Worm (Caenorhabditis elegans): ENCODE measurements around the gene mib-1.

DNA sequence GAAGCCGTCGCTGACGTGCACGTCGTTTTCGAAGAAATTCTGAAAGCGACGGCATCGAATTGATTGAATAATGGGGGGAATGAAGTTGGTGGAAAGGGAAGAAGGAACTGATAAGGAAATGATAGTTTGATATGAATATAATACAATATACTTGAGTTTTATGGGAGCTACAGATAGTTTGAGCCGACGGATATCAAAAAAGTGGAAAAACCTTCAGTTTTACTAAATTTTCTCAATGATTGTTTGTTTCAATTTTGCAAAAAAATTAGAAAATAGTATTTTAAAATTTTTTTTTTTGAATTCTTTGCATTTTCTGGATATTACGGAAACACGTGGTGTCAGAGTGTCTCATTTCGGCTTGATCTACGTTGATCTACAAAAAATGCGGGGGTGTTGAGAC is 19.7 kb downstream of the mib-1 start, which contains the start of gene obr-1:
- TF ChIP-seq tbx-11 (GFP tag; IDR thresholded peaks at IDR 0.05) (no peak), hmbx-1 (tag; optimal IDR thresholded peaks at IDR 0.05) (no peak), tra-4 (tag; optimal IDR thresholded peaks at IDR 0.05) (no peak), flt-1 (GFP tag; IDR thresholded peaks at IDR 0.05) (no peak), sea-1 (GFP tag; conservative IDR thresholded peaks at IDR 0.05) (no peak), ama-1 (optimal IDR thresholded peaks at IDR 0.05) (no peak), ets-7 (tag; optimal IDR thresholded peaks at IDR 0.05) (no peak), ceh-13 (GFP tag; optimal IDR thresholded peaks at IDR 0.05) (no peak), F13C5.2 (tag; optimal IDR thresholded peaks at IDR 0.05) (no peak), scrt-1 (GFP tag; IDR thresholded peaks at IDR 0.05) (no peak), hnd-1 (tag; optimal IDR thresholded peaks at IDR 0.05) (no peak), hmg-4 (GFP tag; optimal IDR thresholded peaks at IDR 0.05) (no peak)

All from whole organism, early embryonic.